Fruit fly (Drosophila melanogaster) whole organism, embryonic: Measurements from ENCODE around the gene Son.

ENCODE experiments used
- CG1792 ChIP-seq: fragments of 200-800 bp; sonication (Bioruptor generic); optimal IDR thresholded peaks from 2 replicates; lab custom pipeline; 2016; ENCODE audit warnings: missing biosample characterization, missing genetic modification characterization
- CG18764 ChIP-seq: fragments of 200-800 bp; sonication (Bioruptor generic); optimal IDR thresholded peaks from 3 replicates; lab custom pipeline; 2016; ENCODE audit warnings: missing biosample characterization, missing genetic modification characterization
- CG8281 ChIP-seq: fragments of 200-800 bp; sonication (Bioruptor generic); optimal IDR thresholded peaks from 2 replicates; lab custom pipeline; 2018; ENCODE audit warnings: missing biosample characterization, mild to moderate bottlenecking, missing genetic modification characterization, moderate library complexity
- hb ChIP-seq: fragments of 200-800 bp; sonication (Bioruptor generic); IDR thresholded peaks from 3 replicates; pipeline ENCODE4 v1.3.6; 2022; ENCODE audit warnings: missing biosample characterization, missing genetic modification characterization; ENCODE audit not compliant: partially characterized antibody
- lov ChIP-seq, 2 experiments: fragments of 200-800 bp in 1 of 2; fragments of >200 bp in 1 of 2; sonication (Bioruptor generic) in 1 of 2; IDR thresholded peaks in 1 of 2; optimal IDR thresholded peaks in 1 of 2; 2 replicates in 1 of 2; 3 replicates in 1 of 2; pipeline versions ENCODE4 v1.3.6 to Lab custom; 2017 to 2022; ENCODE audit warnings: missing biosample characterization in 1 of 2, missing genetic modification characterization in 1 of 2
- ro ChIP-seq: fragments of 200-800 bp; sonication (Bioruptor generic); IDR thresholded peaks from 2 replicates; pipeline ENCODE4 v1.3.6; 2022; ENCODE audit warnings: missing biosample characterization, missing genetic modification characterization

DNA sequence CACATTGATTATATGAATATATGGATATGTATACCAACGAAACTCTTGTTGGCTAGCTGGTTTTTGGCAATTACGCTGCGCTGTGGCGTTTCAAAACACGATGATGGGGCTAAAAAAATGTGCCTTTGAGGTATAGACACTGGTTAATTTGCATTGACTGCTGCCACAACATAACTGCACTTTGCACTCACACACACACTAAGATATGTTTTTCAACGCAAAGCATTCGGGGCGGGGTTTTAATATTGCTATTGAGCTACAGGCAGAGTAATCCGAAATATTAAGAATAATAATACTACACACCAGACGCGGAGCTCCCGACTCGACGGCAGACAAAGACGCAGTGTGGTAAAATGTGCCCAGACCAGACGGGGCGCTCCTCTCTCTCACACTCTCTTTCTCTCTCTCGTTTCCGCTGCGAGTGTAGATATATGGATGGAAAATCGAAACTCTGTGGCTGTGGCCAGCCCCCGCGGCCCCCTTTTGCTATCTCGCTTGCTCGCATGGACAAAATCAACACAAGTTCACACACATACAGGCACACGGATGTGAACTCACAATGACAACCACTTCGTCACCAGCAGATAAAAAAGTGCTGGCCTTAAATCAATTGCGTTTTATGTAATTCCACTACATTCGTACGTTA, 26.7 kb upstream of the Son start:
- TF ChIP-seq hb (no peak), CG8281 (tag; lab: Kevin White, UChicago) (peak; percentile 11), CG1792 (GFP tag; lab: Kevin White, UChicago) (peak; percentile 5), CG18764 (no peak), ro (GFP tag; lab: Robert Waterston, UW) (no peak), lov (optimal IDR thresholded peaks at IDR 0.05; lab: Kevin White, UChicago) (peak; percentile 36), lov (GFP tag; IDR thresholded peaks at IDR 0.05; lab: Robert Waterston, UW) (no peak)
